Worm (Caenorhabditis elegans): Measurements from ENCODE around the gene crt-1.

The crt-1 gene

DNA sequence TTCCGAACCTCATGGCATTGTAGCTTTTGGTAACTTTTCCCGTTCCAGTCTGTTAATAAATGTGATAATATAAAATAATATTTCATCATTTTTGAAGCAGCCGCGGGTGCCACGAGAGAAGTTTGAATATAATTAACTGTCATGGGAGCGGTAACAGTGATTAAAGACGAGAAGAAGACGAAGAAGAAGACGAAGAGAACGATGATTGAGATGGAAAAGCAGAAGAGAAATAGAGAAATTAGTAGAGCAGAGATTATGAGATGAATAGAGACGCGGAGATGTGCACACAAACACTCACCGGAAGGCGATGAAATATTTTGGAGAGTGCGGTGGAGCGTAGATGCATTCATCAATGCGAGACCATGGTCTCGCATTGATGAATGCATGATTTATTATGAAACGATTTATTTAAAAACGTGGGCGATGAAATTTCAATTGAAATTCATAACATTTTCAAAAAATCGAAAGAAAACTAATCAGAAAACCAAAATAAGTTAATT lies 47.1 kb downstream of the crt-1 start, which contains the start of gene seip-1 (continued):
- TF ChIP-seq fos-1 (tag; optimal IDR thresholded peaks at IDR 0.05): no peak
- 0 out of 2 replicates have a peak, but pooled peaks have one; percentile 8 for TF ChIP-seq arid-1 (GFP tag; conservative IDR thresholded peaks at IDR 0.05)
- TF ChIP-seq lim-7 (GFP tag; IDR thresholded peaks at IDR 0.05): no peak
- TF ChIP-seq saeg-2 (GFP tag; IDR thresholded peaks at IDR 0.05): no peak
- TF ChIP-seq madf-5 (GFP tag; IDR thresholded peaks at IDR 0.05): no peak
- peak; percentile 14 for TF ChIP-seq unc-130 (GFP tag; optimal IDR thresholded peaks at IDR 0.05)
- peak; percentile 16 for TF ChIP-seq zip-2 (tag; optimal IDR thresholded peaks at IDR 0.05)
- TF ChIP-seq spr-3 (GFP tag; optimal IDR thresholded peaks at IDR 0.05): no peak
- no peak for TF ChIP-seq vab-7 (GFP tag; IDR thresholded peaks at IDR 0.05)
- no peak for TF ChIP-seq nhr-41 (GFP tag; IDR thresholded peaks at IDR 0.05)
- no peak; the same call in 1 of the 2 replicates for TF ChIP-seq dmd-6 (GFP tag; IDR thresholded peaks at IDR 0.05)
- TF ChIP-seq dpl-1 (GFP tag; optimal IDR thresholded peaks at IDR 0.05): peak; percentile 78
- peak; percentile 76 for TF ChIP-seq lin-13 (GFP tag; optimal IDR thresholded peaks at IDR 0.05)
- no peak for TF ChIP-seq sdz-12 (GFP tag; optimal IDR thresholded peaks at IDR 0.05)
- TF ChIP-seq attf-4 (tag; optimal IDR thresholded peaks at IDR 0.05): no peak
- no peak for TF ChIP-seq zip-11 (GFP tag; IDR thresholded peaks at IDR 0.05)
- TF ChIP-seq ceh-20 (GFP tag; IDR thresholded peaks at IDR 0.05): peak; percentile 72
- peak in 1 of 2 experiments; percentile 66 for TF ChIP-seq hif-1 (tag; optimal IDR thresholded peaks at IDR 0.05)
- TF ChIP-seq mxl-3 (GFP tag; optimal IDR thresholded peaks at IDR 0.05): no peak
- no peak for TF ChIP-seq Y48G9A.11 (GFP tag; IDR thresholded peaks at IDR 0.05)
- TF ChIP-seq lin-1 (GFP tag; IDR thresholded peaks at IDR 0.05): peak; percentile 94
- peak; percentile 96 for TF ChIP-seq lin-38 (GFP tag; IDR thresholded peaks at IDR 0.05)
- TF ChIP-seq zfp-3 (GFP tag; conservative IDR thresholded peaks at IDR 0.05): no peak
- no peak for TF ChIP-seq Y105C5A.15 (GFP tag; IDR thresholded peaks at IDR 0.05)
- TF ChIP-seq hlh-30 (tag; optimal IDR thresholded peaks at IDR 0.05; ENCODE audit: insufficient read depth): peak; percentile 82
- TF ChIP-seq F37D6.2 (tag; optimal IDR thresholded peaks at IDR 0.05): peak; percentile 37
- TF ChIP-seq lin-15B (tag; optimal IDR thresholded peaks at IDR 0.05): no peak
- TF ChIP-seq ztf-11 (tag; optimal IDR thresholded peaks at IDR 0.05): no peak
- TF ChIP-seq mep-1 (tag; optimal IDR thresholded peaks at IDR 0.05): peak; percentile 94
- no peak for TF ChIP-seq R02D3.7 (tag; optimal IDR thresholded peaks at IDR 0.05)
- TF ChIP-seq nhr-11 (tag; optimal IDR thresholded peaks at IDR 0.05): peak; percentile 80
- no peak for TF ChIP-seq ceh-82 (tag; optimal IDR thresholded peaks at IDR 0.05)
- no peak for TF ChIP-seq snpc-4 (tag; optimal IDR thresholded peaks at IDR 0.05)
- TF ChIP-seq fkh-10 (GFP tag; optimal IDR thresholded peaks at IDR 0.05): peak; percentile 77
- no peak for TF ChIP-seq jun-1 (tag; optimal IDR thresholded peaks at IDR 0.05)
- TF ChIP-seq F44E2.7 (GFP tag; IDR thresholded peaks at IDR 0.05): no peak
- TF ChIP-seq set-16 (GFP tag; IDR thresholded peaks at IDR 0.05): no peak
- TF ChIP-seq nhr-28 (tag; optimal IDR thresholded peaks at IDR 0.05): peak; percentile 85
- TF ChIP-seq aly-2 (tag; optimal IDR thresholded peaks at IDR 0.05): no peak
- TF ChIP-seq madf-9 (GFP tag; conservative IDR thresholded peaks at IDR 0.05): no peak
- TF ChIP-seq mdt-29 (GFP tag; IDR thresholded peaks at IDR 0.05): no peak
- no peak for TF ChIP-seq php-3 (GFP tag; IDR thresholded peaks at IDR 0.05)
- peak; percentile 71 for TF ChIP-seq nhr-6 (tag; optimal IDR thresholded peaks at IDR 0.05)
- TF ChIP-seq ceh-44 (GFP tag; IDR thresholded peaks at IDR 0.05): no peak
- no peak for TF ChIP-seq tag-97 (GFP tag; IDR thresholded peaks at IDR 0.05)
- TF ChIP-seq lin-29 (GFP tag; IDR thresholded peaks at IDR 0.05): no peak
- TF ChIP-seq cey-2 (tag; optimal IDR thresholded peaks at IDR 0.05; ENCODE audit: borderline replicate concordance, insufficient read depth): no peak
- TF ChIP-seq dmd-8 (GFP tag; IDR thresholded peaks at IDR 0.05): no peak
- TF ChIP-seq skn-1 (tag; optimal IDR thresholded peaks at IDR 0.05): no peak
- TF ChIP-seq nhr-10 (tag; optimal IDR thresholded peaks at IDR 0.05): peak; percentile 11
- TF ChIP-seq daf-16 (GFP tag; optimal IDR thresholded peaks at IDR 0.05): no peak
- TF ChIP-seq daf-16 (tag; optimal IDR thresholded peaks at IDR 0.05): no peak
- TF ChIP-seq unc-39 (tag; optimal IDR thresholded peaks at IDR 0.05): no peak
